Worm (Caenorhabditis elegans) whole organism, midembryonic: Measurements from ENCODE around the gene F36D3.5.

Source experiments
- T22C8.4 ChIP-seq: fragments of 200-800 bp; sonication (Bioruptor generic); IDR thresholded peaks from 2 replicates; pipeline ENCODE4 v1.3.6; 2022; ENCODE audit warnings: missing genetic modification characterization, missing compliant biosample characterization
- cog-1 ChIP-seq: sonication (generic microtip); optimal IDR thresholded peaks from 2 replicates; lab custom pipeline; 2016; ENCODE audit warnings: missing genetic modification characterization, missing compliant biosample characterization
- flt-1 ChIP-seq: fragments of 200-800 bp; sonication (Bioruptor generic); IDR thresholded peaks from 2 replicates; pipeline ENCODE4 v1.3.6; 2022; ENCODE audit warnings: missing genetic modification characterization, missing compliant biosample characterization
- klf-2 ChIP-seq: fragments of 200-800 bp; sonication (Bioruptor generic); conservative IDR thresholded peaks from 2 replicates; pipeline ENCODE4 v1.3.6; 2022; ENCODE audit warnings: missing genetic modification reagents, missing genetic modification characterization, missing compliant biosample characterization
- med-1 ChIP-seq: sonication (generic microtip); optimal IDR thresholded peaks from 2 replicates; lab custom pipeline; 2017; ENCODE audit warnings: missing genetic modification characterization, mild to moderate bottlenecking, missing compliant biosample characterization, antibody characterized with exemption, missing genetic modification reagents; ENCODE audit not compliant: insufficient read depth
- ref-1 ChIP-seq: fragments of 200-800 bp; sonication (Bioruptor generic); conservative IDR thresholded peaks from 2 replicates; pipeline ENCODE4 v1.3.6; 2022; ENCODE audit warnings: missing genetic modification reagents, missing genetic modification characterization, missing compliant biosample characterization
- tab-1 ChIP-seq: fragments of 200-800 bp; sonication (Bioruptor generic); IDR thresholded peaks from 2 replicates; pipeline ENCODE4 v1.3.6; 2022; ENCODE audit warnings: missing genetic modification characterization, missing compliant biosample characterization
- ztf-23 ChIP-seq: fragments of 200-800 bp; sonication (Bioruptor generic); IDR thresholded peaks from 2 replicates; pipeline ENCODE4 v1.3.6; 2022; ENCODE audit warnings: missing genetic modification reagents, missing genetic modification characterization, missing compliant biosample characterization
- ztf-29 ChIP-seq: fragments of 200-800 bp; sonication (Bioruptor generic); IDR thresholded peaks from 2 replicates; pipeline ENCODE4 v1.3.6; 2022; ENCODE audit warnings: missing genetic modification reagents, missing genetic modification characterization, missing compliant biosample characterization

The F36D3.5 gene

ce11 chrV:16527796-16528195, 12.8 kb upstream of the F36D3.5 start, which contains the start of gene F36D3.16:
Gene F36D3.16, plus strand, starts transcription at chrV:16528096.
- TF ChIP-seq med-1 (no peak), tab-1 (GFP tag; lab: Robert Waterston, UW) (no peak), cog-1 (tag; lab: Kevin White, UChicago) (no peak), T22C8.4 (GFP tag; lab: Robert Waterston, UW) (no peak), klf-2 (GFP tag; lab: Robert Waterston, UW) (no peak), flt-1 (GFP tag; lab: Robert Waterston, UW) (no peak), ztf-29 (GFP tag; lab: Robert Waterston, UW) (no peak), ref-1 (GFP tag; lab: Robert Waterston, UW) (no peak), ztf-23 (no peak)

- TF ChIP-seq ref-1 (GFP tag; lab: Robert Waterston, UW) = no peak
- no peak for TF ChIP-seq flt-1 (GFP tag; lab: Robert Waterston, UW)
- no peak for TF ChIP-seq klf-2 (GFP tag; lab: Robert Waterston, UW)
- TF ChIP-seq T22C8.4 (GFP tag; lab: Robert Waterston, UW) = no peak
- TF ChIP-seq ztf-29 (GFP tag; lab: Robert Waterston, UW) = no peak
- no peak for TF ChIP-seq cog-1 (tag; lab: Kevin White, UChicago)
- TF ChIP-seq med-1 = no peak
- TF ChIP-seq tab-1 (GFP tag; lab: Robert Waterston, UW) = no peak
- no peak for TF ChIP-seq ztf-23
These were observed 11.8 kb upstream of the F36D3.5 start, which contains the start of gene F36D3.8 for ce11 chrV:16526858-16527257. Gene F36D3.8, plus strand, starts transcription at chrV:16527158.

- no peak for TF ChIP-seq T22C8.4 (GFP tag; lab: Robert Waterston, UW)
- no peak for TF ChIP-seq flt-1 (GFP tag; lab: Robert Waterston, UW)
- TF ChIP-seq klf-2 (GFP tag; lab: Robert Waterston, UW) = no peak
- TF ChIP-seq ref-1 (GFP tag; lab: Robert Waterston, UW) = no peak
- TF ChIP-seq ztf-29 (GFP tag; lab: Robert Waterston, UW) = no peak
- no peak for TF ChIP-seq tab-1 (GFP tag; lab: Robert Waterston, UW)
- TF ChIP-seq med-1 = no peak
- no peak for TF ChIP-seq cog-1 (tag; lab: Kevin White, UChicago)
- TF ChIP-seq ztf-23 = no peak
These were observed 7.2 kb upstream of the F36D3.5 start, which contains the start of gene srw-34 for ce11 chrV:16522242-16522641. Gene srw-34, minus strand, starts transcription at chrV:16522342.

ce11 chrV:16517619-16518018, 2.6 kb upstream of the F36D3.5 start, which contains the start of gene F36D3.4:
Gene F36D3.4, minus strand, starts transcription at chrV:16517719.
- no peak for TF ChIP-seq tab-1 (GFP tag; lab: Robert Waterston, UW)
- no peak for TF ChIP-seq ztf-29 (GFP tag; lab: Robert Waterston, UW)
- TF ChIP-seq T22C8.4 (GFP tag; lab: Robert Waterston, UW) = no peak
- TF ChIP-seq ztf-23 = no peak
- no peak for TF ChIP-seq cog-1 (tag; lab: Kevin White, UChicago)
- no peak for TF ChIP-seq klf-2 (GFP tag; lab: Robert Waterston, UW)
- no peak for TF ChIP-seq med-1
- no peak for TF ChIP-seq flt-1 (GFP tag; lab: Robert Waterston, UW)
- TF ChIP-seq ref-1 (GFP tag; lab: Robert Waterston, UW) = no peak

- TF ChIP-seq ref-1 (GFP tag; lab: Robert Waterston, UW) = no peak
- no peak for TF ChIP-seq flt-1 (GFP tag; lab: Robert Waterston, UW)
- no peak for TF ChIP-seq ztf-23
- no peak for TF ChIP-seq med-1
- TF ChIP-seq T22C8.4 (GFP tag; lab: Robert Waterston, UW) = no peak
- no peak for TF ChIP-seq ztf-29 (GFP tag; lab: Robert Waterston, UW)
- TF ChIP-seq tab-1 (GFP tag; lab: Robert Waterston, UW) = no peak
- TF ChIP-seq cog-1 (tag; lab: Kevin White, UChicago) = no peak
- no peak for TF ChIP-seq klf-2 (GFP tag; lab: Robert Waterston, UW)
These were observed 6.4 kb downstream of the F36D3.5 start, which contains the start of gene srr-3 for ce11 chrV:16508667-16509066. Gene srr-3, minus strand, starts transcription at chrV:16508767.

ce11 chrV:16506650-16507049, 8.4 kb downstream of the F36D3.5 start:
- TF ChIP-seq tab-1 (GFP tag; lab: Robert Waterston, UW) = no peak
- TF ChIP-seq T22C8.4 (GFP tag; lab: Robert Waterston, UW) = no peak
- no peak for TF ChIP-seq klf-2 (GFP tag; lab: Robert Waterston, UW)
- TF ChIP-seq flt-1 (GFP tag; lab: Robert Waterston, UW) = no peak
- TF ChIP-seq med-1 = no peak
- no peak for TF ChIP-seq ztf-23
- TF ChIP-seq cog-1 (tag; lab: Kevin White, UChicago) = no peak
- no peak for TF ChIP-seq ztf-29 (GFP tag; lab: Robert Waterston, UW)
- TF ChIP-seq ref-1 (GFP tag; lab: Robert Waterston, UW) = no peak

ce11 chrV:16505828-16506227, 9.2 kb downstream of the F36D3.5 start, which contains the start of gene nhr-54:
Gene nhr-54, minus strand, starts transcription at chrV:16505928.
- TF ChIP-seq klf-2 (GFP tag; lab: Robert Waterston, UW) (no peak), ztf-29 (GFP tag; lab: Robert Waterston, UW) (no peak), med-1 (no peak), tab-1 (GFP tag; lab: Robert Waterston, UW) (no peak), cog-1 (tag; lab: Kevin White, UChicago) (no peak), T22C8.4 (GFP tag; lab: Robert Waterston, UW) (no peak), ref-1 (GFP tag; lab: Robert Waterston, UW) (no peak), ztf-23 (no peak), flt-1 (GFP tag; lab: Robert Waterston, UW) (no peak)

ce11 chrV:16503164-16503563, 11.9 kb downstream of the F36D3.5 start, which contains the start of gene F36D3.14:
Gene F36D3.14, minus strand, starts transcription at chrV:16503264.
- no peak for TF ChIP-seq T22C8.4 (GFP tag; lab: Robert Waterston, UW)
- no peak for TF ChIP-seq tab-1 (GFP tag; lab: Robert Waterston, UW)
- no peak for TF ChIP-seq med-1
- TF ChIP-seq ref-1 (GFP tag; lab: Robert Waterston, UW) = no peak
- TF ChIP-seq ztf-23 = no peak

- no peak for TF ChIP-seq ref-1 (GFP tag; lab: Robert Waterston, UW)
- TF ChIP-seq cog-1 (tag; lab: Kevin White, UChicago) = no peak
- TF ChIP-seq tab-1 (GFP tag; lab: Robert Waterston, UW) = no peak
- no peak for TF ChIP-seq klf-2 (GFP tag; lab: Robert Waterston, UW)
- no peak for TF ChIP-seq ztf-29 (GFP tag; lab: Robert Waterston, UW)
- TF ChIP-seq flt-1 (GFP tag; lab: Robert Waterston, UW) = no peak
- TF ChIP-seq ztf-23 = no peak
- no peak for TF ChIP-seq T22C8.4 (GFP tag; lab: Robert Waterston, UW)
- no peak for TF ChIP-seq med-1
These were observed 16.0 kb downstream of the F36D3.5 start, which contains the start of gene F36D3.1 for ce11 chrV:16499006-16499405. Gene F36D3.1, plus strand, starts transcription at chrV:16499352.
